Worm (Caenorhabditis elegans) whole organism, young adult: ENCODE data around the gene nhr-272.
A peak's percentile ranks its signal among the peaks of the same experiment; 100 is the strongest.

Experiments
- F10E7.11 ChIP-seq: sonication (generic microtip); optimal IDR thresholded peaks from 2 replicates; lab custom pipeline; 2017; ENCODE audit warnings: mild to moderate bottlenecking, missing genetic modification characterization, moderate library complexity, missing compliant biosample characterization
- F37B4.10 ChIP-seq: fragments of 200-800 bp; sonication (Bioruptor generic); IDR thresholded peaks from 2 replicates; pipeline ENCODE4 v1.3.6; 2022; ENCODE audit warnings: missing genetic modification characterization, missing compliant biosample characterization
- F55B11.4 ChIP-seq: sonication (generic microtip); optimal IDR thresholded peaks from 2 replicates; lab custom pipeline; 2016; ENCODE audit warnings: missing compliant biosample characterization, missing genetic modification characterization, borderline replicate concordance; ENCODE audit not compliant: insufficient read depth
- K11D2.4 ChIP-seq: fragments of 200-800 bp; sonication (Bioruptor generic); IDR thresholded peaks from 2 replicates; pipeline ENCODE4 v1.3.6; 2022; ENCODE audit warnings: missing genetic modification reagents, missing genetic modification characterization, missing compliant biosample characterization
- K12H6.12 ChIP-seq: fragments of 200-800 bp; sonication (Bioruptor generic); optimal IDR thresholded peaks from 2 replicates; lab custom pipeline; 2018; ENCODE audit warnings: mild to moderate bottlenecking, missing genetic modification characterization, missing compliant biosample characterization
- T07F8.4 ChIP-seq: sonication (generic microtip); optimal IDR thresholded peaks from 2 replicates; lab custom pipeline; 2016; ENCODE audit warnings: mild to moderate bottlenecking, missing genetic modification characterization, moderate library complexity, missing compliant biosample characterization
- Y56A3A.18 ChIP-seq: fragments of 200-800 bp; sonication (Bioruptor generic); IDR thresholded peaks from 2 replicates; pipeline ENCODE4 v1.3.6; 2022; ENCODE audit warnings: missing genetic modification reagents, missing genetic modification characterization, missing compliant biosample characterization
- ama-1 ChIP-seq, 3 experiments: fragments of 150-350 bp in 1 of 3; sonication (generic microtip) in 2 of 3; optimal IDR thresholded peaks; 2 replicates each; lab custom pipeline; 2014 to 2018; ENCODE audit warnings: missing biosample characterization in 2 of 3, missing genetic modification characterization in 2 of 3, missing genetic modification reagents in 2 of 3
- attf-6 ChIP-seq: fragments of 200-800 bp; sonication (Bioruptor generic); IDR thresholded peaks from 2 replicates; pipeline ENCODE4 v1.3.6; 2022; ENCODE audit warnings: missing genetic modification reagents, missing genetic modification characterization, missing compliant biosample characterization
- bed-2 ChIP-seq: fragments of 200-800 bp; sonication (Bioruptor generic); IDR thresholded peaks from 2 replicates; pipeline ENCODE4 v1.3.6; 2022; ENCODE audit warnings: missing genetic modification reagents, missing genetic modification characterization, missing compliant biosample characterization
- ccch-3 ChIP-seq: fragments of 200-800 bp; sonication (Bioruptor generic); optimal IDR thresholded peaks from 2 replicates; lab custom pipeline; 2018; ENCODE audit warnings: mild to moderate bottlenecking, missing genetic modification characterization, missing compliant biosample characterization
- cebp-2 ChIP-seq: fragments of 200-800 bp; sonication (Bioruptor generic); IDR thresholded peaks from 2 replicates; pipeline ENCODE4 v1.3.6; 2022; ENCODE audit warnings: missing genetic modification characterization, missing compliant biosample characterization
- ceh-100 ChIP-seq: fragments of 200-800 bp; sonication (Bioruptor generic); IDR thresholded peaks from 2 replicates; pipeline ENCODE4 v1.3.6; 2022; ENCODE audit warnings: missing genetic modification reagents, missing genetic modification characterization, missing compliant biosample characterization
- die-1 ChIP-seq: sonication (generic microtip); optimal IDR thresholded peaks from 2 replicates; lab custom pipeline; 2016; ENCODE audit warnings: missing genotype, mild to moderate bottlenecking, missing genetic modification characterization, missing compliant biosample characterization
- dpff-1 ChIP-seq: sonication (generic microtip); optimal IDR thresholded peaks from 2 replicates; lab custom pipeline; 2017; ENCODE audit warnings: mild to moderate bottlenecking, missing genetic modification characterization, missing compliant biosample characterization
- dpl-1 ChIP-seq: fragments of 150-350 bp; optimal IDR thresholded peaks from 2 replicates; lab custom pipeline; 2014; ENCODE audit warnings: missing biosample characterization, missing genetic modification reagents, missing genetic modification characterization
- egl-18 ChIP-seq: fragments of 200-800 bp; sonication (Bioruptor generic); IDR thresholded peaks from 2 replicates; pipeline ENCODE4 v1.3.6; 2022; ENCODE audit warnings: missing genetic modification reagents, missing genetic modification characterization, missing compliant biosample characterization
- ekl-4 ChIP-seq: fragments of 200-800 bp; sonication (Bioruptor generic); IDR thresholded peaks from 2 replicates; pipeline ENCODE4 v1.3.6; 2022; ENCODE audit warnings: missing genetic modification reagents, missing genetic modification characterization, missing compliant biosample characterization
- ets-4 ChIP-seq: fragments of 200-800 bp; sonication (Bioruptor generic); optimal IDR thresholded peaks from 2 replicates; lab custom pipeline; 2018; ENCODE audit warnings: mild to moderate bottlenecking, missing genetic modification characterization, missing compliant biosample characterization
- gei-17 ChIP-seq: fragments of 200-800 bp; sonication (Bioruptor generic); optimal IDR thresholded peaks from 2 replicates; lab custom pipeline; 2018; ENCODE audit warnings: mild to moderate bottlenecking, missing genetic modification characterization, missing compliant biosample characterization
- hmg-1.2 ChIP-seq: fragments of 200-800 bp; sonication (Bioruptor generic); IDR thresholded peaks from 2 replicates; pipeline ENCODE4 v1.3.6; 2022; ENCODE audit warnings: missing genetic modification reagents, missing genetic modification characterization, missing compliant biosample characterization
- hmg-20 ChIP-seq: fragments of 200-800 bp; sonication (Bioruptor generic); IDR thresholded peaks from 2 replicates; pipeline ENCODE4 v1.3.6; 2022; ENCODE audit warnings: missing genetic modification reagents, missing genetic modification characterization, missing compliant biosample characterization
- hsf-1 ChIP-seq: fragments of 200-800 bp; sonication (Bioruptor generic); IDR thresholded peaks from 2 replicates; pipeline ENCODE4 v1.3.6; 2022; ENCODE audit warnings: missing genetic modification reagents, missing genetic modification characterization, missing compliant biosample characterization
- let-607 ChIP-seq, 2 experiments: fragments of 200-800 bp in 1 of 2; sonication (Bioruptor generic) in 1 of 2; sonication (generic microtip) in 1 of 2; optimal IDR thresholded peaks; 2 replicates each; lab custom pipeline; 2016 to 2018; ENCODE audit warnings: mild to moderate bottlenecking in 2 of 2, missing compliant biosample characterization in 2 of 2, missing genetic modification characterization in 2 of 2, moderate library complexity in 2 of 2, missing genotype in 1 of 2
- lin-26 ChIP-seq: fragments of 200-800 bp; sonication (Bioruptor generic); IDR thresholded peaks from 2 replicates; pipeline ENCODE4 v1.3.6; 2022; ENCODE audit warnings: missing genetic modification reagents, missing genetic modification characterization, missing compliant biosample characterization
- lin-40 ChIP-seq: sonication (generic microtip); optimal IDR thresholded peaks from 2 replicates; lab custom pipeline; 2016; ENCODE audit warnings: missing genetic modification characterization, mild to moderate bottlenecking, missing compliant biosample characterization, missing genotype, missing genetic modification reagents
- lin-54 ChIP-seq: fragments of 200-800 bp; sonication (Bioruptor generic); optimal IDR thresholded peaks from 2 replicates; lab custom pipeline; 2018; ENCODE audit warnings: mild to moderate bottlenecking, missing genetic modification characterization, missing compliant biosample characterization
- lir-1 ChIP-seq: fragments of 200-800 bp; sonication (Bioruptor generic); conservative IDR thresholded peaks from 2 replicates; pipeline ENCODE4 v1.3.6; 2022; ENCODE audit warnings: missing genetic modification reagents, missing genetic modification characterization, missing compliant biosample characterization
- lsl-1 ChIP-seq: fragments of 200-800 bp; sonication (Bioruptor generic); optimal IDR thresholded peaks from 2 replicates; lab custom pipeline; 2018; ENCODE audit warnings: mild to moderate bottlenecking, missing genetic modification characterization, moderate library complexity, missing compliant biosample characterization
- madf-10 ChIP-seq: sonication (generic microtip); optimal IDR thresholded peaks from 2 replicates; lab custom pipeline; 2016; ENCODE audit warnings: mild to moderate bottlenecking, missing genetic modification characterization, missing compliant biosample characterization
- mxl-1 ChIP-seq: sonication (generic microtip); optimal IDR thresholded peaks from 2 replicates; lab custom pipeline; 2016; ENCODE audit warnings: missing genetic modification characterization, missing compliant biosample characterization
- nfya-1 ChIP-seq: sonication (generic microtip); optimal IDR thresholded peaks from 2 replicates; lab custom pipeline; 2017; ENCODE audit warnings: antibody characterized with exemption, missing compliant biosample characterization, missing genetic modification characterization, borderline replicate concordance; ENCODE audit not compliant: insufficient read depth
- nfyb-1 ChIP-seq: fragments of 200-800 bp; sonication (Bioruptor generic); IDR thresholded peaks from 2 replicates; pipeline ENCODE4 v1.3.6; 2022; ENCODE audit warnings: missing genetic modification reagents, missing genetic modification characterization, missing compliant biosample characterization
- nhr-120 ChIP-seq: fragments of 200-800 bp; sonication (Bioruptor generic); IDR thresholded peaks from 2 replicates; pipeline ENCODE4 v1.3.6; 2022; ENCODE audit warnings: missing genetic modification characterization, missing compliant biosample characterization
- nhr-179 ChIP-seq: sonication (generic microtip); optimal IDR thresholded peaks from 2 replicates; lab custom pipeline; 2016; ENCODE audit warnings: mild to moderate bottlenecking, missing genetic modification characterization, missing compliant biosample characterization
- pbrm-1 ChIP-seq: fragments of 200-800 bp; sonication (Bioruptor generic); IDR thresholded peaks from 2 replicates; pipeline ENCODE4 v1.3.6; 2022; ENCODE audit warnings: missing genetic modification reagents, missing genetic modification characterization, missing compliant biosample characterization
- pha-4 ChIP-seq: fragments of 150-350 bp; sonication (generic microtip); optimal IDR thresholded peaks from 2 replicates; lab custom pipeline; 2014; ENCODE audit warnings: missing biosample characterization, missing genetic modification reagents, missing genetic modification characterization
- repo-1 ChIP-seq: sonication (generic microtip); optimal IDR thresholded peaks from 2 replicates; lab custom pipeline; 2017; ENCODE audit warnings: mild to moderate bottlenecking, missing genetic modification characterization, missing compliant biosample characterization
- sea-2 ChIP-seq: fragments of 200-800 bp; sonication (Bioruptor generic); IDR thresholded peaks from 2 replicates; pipeline ENCODE4 v1.3.6; 2022; ENCODE audit warnings: missing genetic modification characterization, missing compliant biosample characterization
- snpc-1.3 ChIP-seq: sonication (generic microtip); optimal IDR thresholded peaks from 2 replicates; lab custom pipeline; 2017; ENCODE audit warnings: missing genetic modification characterization, mild to moderate bottlenecking, missing compliant biosample characterization, antibody characterized with exemption, moderate library complexity, missing genotype, missing genetic modification reagents; ENCODE audit not compliant: insufficient read depth
- tbx-9 ChIP-seq: sonication (generic microtip); optimal IDR thresholded peaks from 2 replicates; lab custom pipeline; 2016; ENCODE audit warnings: borderline replicate concordance, missing genetic modification characterization, inconsistent platforms, missing compliant biosample characterization
- xnd-1 ChIP-seq: sonication (generic microtip); optimal IDR thresholded peaks from 2 replicates; lab custom pipeline; 2016; ENCODE audit warnings: missing genotype, missing genetic modification reagents, missing genetic modification characterization, missing compliant biosample characterization
- zim-3 ChIP-seq: sonication (generic microtip); optimal IDR thresholded peaks from 2 replicates; lab custom pipeline; 2017; ENCODE audit warnings: mild to moderate bottlenecking, missing genetic modification characterization, moderate library complexity, missing compliant biosample characterization
- ztf-22 ChIP-seq: fragments of 200-800 bp; sonication (Bioruptor generic); optimal IDR thresholded peaks from 2 replicates; lab custom pipeline; 2018; ENCODE audit warnings: mild to moderate bottlenecking, missing genetic modification characterization, moderate library complexity, missing compliant biosample characterization
- ztf-28 ChIP-seq: fragments of 200-800 bp; sonication (Bioruptor generic); IDR thresholded peaks from 2 replicates; pipeline ENCODE4 v1.3.6; 2022; ENCODE audit warnings: missing genetic modification reagents, missing genetic modification characterization, missing compliant biosample characterization
- ztf-3 ChIP-seq: fragments of 200-800 bp; sonication (Bioruptor generic); optimal IDR thresholded peaks from 2 replicates; lab custom pipeline; 2018; ENCODE audit warnings: mild to moderate bottlenecking, missing genetic modification characterization, missing compliant biosample characterization
- ztf-6 ChIP-seq: fragments of 200-800 bp; sonication (Bioruptor generic); IDR thresholded peaks from 2 replicates; pipeline ENCODE4 v1.3.6; 2022; ENCODE audit warnings: missing genetic modification reagents, missing genetic modification characterization, missing compliant biosample characterization

The nhr-272 gene

ce11 chrX:12661091-12661526 is 43.5 kb downstream of the nhr-272 start (continued):
- TF ChIP-seq zim-3, result peak; percentile 73
- TF ChIP-seq attf-6 (GFP tag; lab: Robert Waterston, UW), result peak; percentile 72; the same call in 1 of the 2 replicates
- no peak for TF ChIP-seq sea-2 (GFP tag; lab: Robert Waterston, UW)
- TF ChIP-seq ztf-3, result no peak
- peak; percentile 61; the same call in 1 of the 2 replicates for TF ChIP-seq ekl-4
- TF ChIP-seq lir-1 (GFP tag; lab: Robert Waterston, UW), result peak; percentile 53
- TF ChIP-seq pbrm-1 (GFP tag; lab: Robert Waterston, UW), result peak; percentile 85
- TF ChIP-seq ztf-22, result no peak
- 0 out of 2 replicates have a peak, but pooled peaks have one; percentile 23 for TF ChIP-seq ceh-100 (GFP tag; lab: Robert Waterston, UW)
- peak; percentile 50 for TF ChIP-seq T07F8.4
- TF ChIP-seq lin-26 (GFP tag; lab: Robert Waterston, UW), result peak; percentile 83
- no peak for TF ChIP-seq nfya-1 (tag; lab: Kevin White, UChicago)
- TF ChIP-seq pha-4 (tag; lab: Kevin White, UChicago), result no peak
- TF ChIP-seq Y56A3A.18, result 0 out of 2 replicates have a peak, but pooled peaks have one; percentile 47
- TF ChIP-seq K11D2.4 (GFP tag; lab: Robert Waterston, UW), result no peak
- TF ChIP-seq die-1 (tag; lab: Kevin White, UChicago), result peak; percentile 81
- TF ChIP-seq nhr-120 (GFP tag; lab: Robert Waterston, UW), result no peak
- TF ChIP-seq mxl-1 (tag; lab: Kevin White, UChicago), result peak; percentile 79
- peak; percentile 66 for TF ChIP-seq snpc-1.3 (tag; lab: Kevin White, UChicago)
- TF ChIP-seq cebp-2 (GFP tag; lab: Robert Waterston, UW), result no peak
- peak; percentile 79 for TF ChIP-seq hmg-1.2 (GFP tag; lab: Robert Waterston, UW)
- TF ChIP-seq F55B11.4 (tag; lab: Kevin White, UChicago), result no peak
- 0 out of 2 replicates have a peak, but pooled peaks have one; percentile 5 for TF ChIP-seq hsf-1 (GFP tag; lab: Robert Waterston, UW)
- no peak for TF ChIP-seq bed-2 (GFP tag; lab: Robert Waterston, UW)
- TF ChIP-seq F10E7.11 (tag; lab: Kevin White, UChicago), result peak; percentile 23
- TF ChIP-seq lin-54 (GFP tag; lab: Kevin White, UChicago), result peak; percentile 32
- no peak for TF ChIP-seq dpl-1
- TF ChIP-seq ztf-6 (GFP tag; lab: Robert Waterston, UW), result no peak
- TF ChIP-seq tbx-9 (tag; lab: Kevin White, UChicago), result no peak
- TF ChIP-seq ccch-3 (GFP tag; lab: Kevin White, UChicago), result no peak
- TF ChIP-seq repo-1 (tag; lab: Kevin White, UChicago), result peak; percentile 74
- TF ChIP-seq lsl-1 (GFP tag; lab: Kevin White, UChicago), result peak; percentile 27
- TF ChIP-seq egl-18, result 0 out of 2 replicates have a peak, but pooled peaks have one; percentile 34
- no peak for TF ChIP-seq dpff-1 (tag; lab: Kevin White, UChicago)
- TF ChIP-seq gei-17 (GFP tag; lab: Kevin White, UChicago), result peak; percentile 69
- TF ChIP-seq madf-10, result peak; percentile 71
- 0 out of 2 replicates have a peak, but pooled peaks have one; percentile 59 for TF ChIP-seq F37B4.10 (GFP tag; lab: Robert Waterston, UW)
- TF ChIP-seq K12H6.12, result peak; percentile 8
- TF ChIP-seq let-607 (tag; optimal IDR thresholded peaks at IDR 0.05; lab: Kevin White, UChicago), result peak; percentile 44
- peak; percentile 76 for TF ChIP-seq lin-40 (tag; lab: Kevin White, UChicago)
- no peak for TF ChIP-seq xnd-1
- peak; percentile 72 for TF ChIP-seq nhr-179 (tag; lab: Kevin White, UChicago)
- TF ChIP-seq ztf-28 (GFP tag; lab: Robert Waterston, UW), result no peak
- TF ChIP-seq nfyb-1 (GFP tag; lab: Robert Waterston, UW), result peak; percentile 80
- no peak for TF ChIP-seq ama-1 (optimal IDR thresholded peaks at IDR 0.05; lab: Kevin White, UChicago)
- peak in 1 of 2 experiments; percentile 72 for TF ChIP-seq ama-1 (GFP tag; optimal IDR thresholded peaks at IDR 0.05; lab: Kevin White, UChicago)
- peak; percentile 27 for TF ChIP-seq ets-4 (GFP tag; lab: Kevin White, UChicago)
- peak; percentile 69; the same call in 1 of the 2 replicates for TF ChIP-seq hmg-20
